Fruit fly (Drosophila melanogaster) whole organism, embryonic: ENCODE measurements around the gene CG33514.

Experiments used
- Abd-B ChIP-seq: fragments of 200-800 bp; sonication (Bioruptor generic); optimal IDR thresholded peaks from 2 replicates; lab custom pipeline; 2018; ENCODE audit warnings: missing biosample characterization, mild to moderate bottlenecking, missing genetic modification characterization, moderate library complexity
- BtbVII ChIP-seq: fragments of 200-800 bp; sonication (Bioruptor generic); optimal IDR thresholded peaks from 3 replicates; lab custom pipeline; 2017; ENCODE audit warnings: missing biosample characterization, mild to moderate bottlenecking, missing genetic modification characterization
- CG10209 ChIP-seq: fragments of 200-800 bp; sonication (Bioruptor generic); optimal IDR thresholded peaks from 3 replicates; lab custom pipeline; 2017; ENCODE audit warnings: missing biosample characterization, mild to moderate bottlenecking, missing genetic modification characterization, missing genetic modification reagents
- CG10543 ChIP-seq: fragments of 200-800 bp; sonication (Bioruptor generic); optimal IDR thresholded peaks from 3 replicates; lab custom pipeline; 2017; ENCODE audit warnings: missing biosample characterization, mild to moderate bottlenecking, missing genetic modification characterization, moderate library complexity
- CG11085 ChIP-seq: fragments of 200-800 bp; sonication (Bioruptor generic); IDR thresholded peaks from 2 replicates; pipeline ENCODE4 v1.3.6; 2022; ENCODE audit warnings: missing biosample characterization, missing genetic modification characterization
- CG11723 ChIP-seq: fragments of 200-800 bp; sonication (Bioruptor generic); optimal IDR thresholded peaks from 2 replicates; lab custom pipeline; 2017; ENCODE audit warnings: missing biosample characterization, mild to moderate bottlenecking, missing genetic modification characterization
- CG12071 ChIP-seq: fragments of 200-800 bp; sonication (Bioruptor generic); optimal IDR thresholded peaks from 3 replicates; lab custom pipeline; 2018; ENCODE audit warnings: missing biosample characterization, mild to moderate bottlenecking, missing genetic modification characterization
- CG15011 ChIP-seq: fragments of 200-800 bp; sonication (Bioruptor generic); optimal IDR thresholded peaks from 3 replicates; lab custom pipeline; 2018; ENCODE audit warnings: missing biosample characterization, mild to moderate bottlenecking, missing genetic modification characterization
- CG17359 ChIP-seq: fragments of 200-800 bp; sonication (Bioruptor generic); optimal IDR thresholded peaks from 3 replicates; lab custom pipeline; 2018; ENCODE audit warnings: missing biosample characterization, mild to moderate bottlenecking, missing genetic modification characterization, moderate library complexity
- CG17829 ChIP-seq: fragments of 200-800 bp; optimal IDR thresholded peaks from 2 replicates; lab custom pipeline; 2019; ENCODE audit warnings: missing biosample characterization, mild to moderate bottlenecking, missing genetic modification characterization, moderate library complexity
- CG18262 ChIP-seq: fragments of 200-800 bp; optimal IDR thresholded peaks from 3 replicates; lab custom pipeline; 2019; ENCODE audit warnings: missing biosample characterization, mild to moderate bottlenecking, missing genetic modification characterization, moderate library complexity
- CG18476 ChIP-seq: fragments of 200-800 bp; sonication (Bioruptor generic); optimal IDR thresholded peaks from 2 replicates; lab custom pipeline; 2016; ENCODE audit warnings: missing biosample characterization, mild to moderate bottlenecking, missing genetic modification characterization
- CG3065 ChIP-seq: fragments of 200-800 bp; sonication (Bioruptor generic); optimal IDR thresholded peaks from 2 replicates; lab custom pipeline; 2016; ENCODE audit warnings: missing biosample characterization, missing genetic modification characterization
- CG31224 ChIP-seq: fragments of 200-800 bp; sonication (Bioruptor generic); IDR thresholded peaks from 2 replicates; pipeline ENCODE4 v1.3.6; 2022; ENCODE audit warnings: missing biosample characterization, missing genetic modification characterization
- CG31365 ChIP-seq: fragments of 200-800 bp; sonication (Bioruptor generic); optimal IDR thresholded peaks from 2 replicates; lab custom pipeline; 2018; ENCODE audit warnings: missing biosample characterization, mild to moderate bottlenecking, missing genetic modification characterization
- CG32532 ChIP-seq: fragments of 200-800 bp; sonication (Bioruptor generic); IDR thresholded peaks from 2 replicates; pipeline ENCODE4 v1.3.6; 2022; ENCODE audit warnings: missing biosample characterization, missing genetic modification characterization
- CG33557 ChIP-seq: fragments of 200-800 bp; sonication (Bioruptor generic); optimal IDR thresholded peaks from 2 replicates; lab custom pipeline; 2019; ENCODE audit warnings: missing biosample characterization, mild to moderate bottlenecking, missing genetic modification characterization, moderate library complexity
- CG7786 ChIP-seq: fragments of 200-800 bp; sonication (Bioruptor generic); optimal IDR thresholded peaks from 2 replicates; lab custom pipeline; 2016; ENCODE audit warnings: missing biosample characterization, missing genetic modification characterization
- CG8281 ChIP-seq: fragments of 200-800 bp; sonication (Bioruptor generic); optimal IDR thresholded peaks from 2 replicates; lab custom pipeline; 2018; ENCODE audit warnings: missing biosample characterization, mild to moderate bottlenecking, missing genetic modification characterization, moderate library complexity
- CG8290 ChIP-seq, 3 experiments: fragments of 200-800 bp; sonication (Bioruptor generic); optimal IDR thresholded peaks; 2 replicates each; lab custom pipeline; 2016 to 2019; ENCODE audit warnings: missing biosample characterization in 3 of 3, missing genetic modification characterization in 3 of 3, mild to moderate bottlenecking in 2 of 3, moderate library complexity in 1 of 3
- CG8388 ChIP-seq: fragments of 200-800 bp; sonication (Bioruptor generic); optimal IDR thresholded peaks from 2 replicates; lab custom pipeline; 2019; ENCODE audit warnings: missing biosample characterization, mild to moderate bottlenecking, missing genetic modification characterization, moderate library complexity
- CG9797 ChIP-seq: fragments of 200-800 bp; sonication (Bioruptor generic); optimal IDR thresholded peaks from 3 replicates; lab custom pipeline; 2018; ENCODE audit warnings: missing biosample characterization, mild to moderate bottlenecking, missing genetic modification characterization
- CG9932 ChIP-seq: fragments of 200-800 bp; sonication (Bioruptor generic); IDR thresholded peaks from 2 replicates; pipeline ENCODE4 v1.3.6; 2022; ENCODE audit warnings: missing biosample characterization, missing genetic modification characterization
- Ets97D ChIP-seq: fragments of 200-800 bp; sonication (Bioruptor generic); optimal IDR thresholded peaks from 3 replicates; lab custom pipeline; 2016; ENCODE audit warnings: missing biosample characterization, missing genetic modification characterization
- Fer1 ChIP-seq: fragments of 200-800 bp; sonication (Bioruptor generic); optimal IDR thresholded peaks from 2 replicates; lab custom pipeline; 2017; ENCODE audit warnings: missing biosample characterization, mild to moderate bottlenecking, missing genetic modification characterization
- Hand ChIP-seq: fragments of 200-800 bp; sonication (Bioruptor generic); optimal IDR thresholded peaks from 2 replicates; lab custom pipeline; 2017; ENCODE audit warnings: mild to moderate bottlenecking, missing biosample characterization, missing genetic modification reagents, missing genetic modification characterization
- MBD-R2 ChIP-seq: fragments of 200-800 bp; sonication (Bioruptor generic); IDR thresholded peaks from 2 replicates; pipeline ENCODE4 v1.3.6; 2022; ENCODE audit warnings: missing biosample characterization, missing genetic modification characterization
- NfI ChIP-seq: fragments of 200-800 bp; sonication (Bioruptor generic); optimal IDR thresholded peaks from 3 replicates; lab custom pipeline; 2018; ENCODE audit warnings: missing biosample characterization, mild to moderate bottlenecking, missing genetic modification characterization, moderate library complexity
- PHDP ChIP-seq: fragments of 200-800 bp; sonication (Bioruptor generic); optimal IDR thresholded peaks from 3 replicates; lab custom pipeline; 2018; ENCODE audit warnings: missing biosample characterization, mild to moderate bottlenecking, missing genetic modification characterization, moderate library complexity
- Sox102F ChIP-seq: fragments of 200-800 bp; sonication (Bioruptor generic); optimal IDR thresholded peaks from 2 replicates; lab custom pipeline; 2018; ENCODE audit warnings: missing biosample characterization, mild to moderate bottlenecking, missing genetic modification characterization, moderate library complexity
- ab ChIP-seq: fragments of 200-800 bp; sonication (Bioruptor generic); optimal IDR thresholded peaks from 2 replicates; lab custom pipeline; 2016; ENCODE audit warnings: missing biosample characterization, missing genetic modification characterization
- cas ChIP-seq: fragments of 200-800 bp; sonication (Bioruptor generic); IDR thresholded peaks from 2 replicates; pipeline ENCODE4 v1.3.6; 2022; ENCODE audit warnings: missing biosample characterization, missing genetic modification characterization
- chinmo ChIP-seq: fragments of 200-800 bp; sonication (Bioruptor generic); IDR thresholded peaks from 4 replicates; pipeline ENCODE4 v1.3.6; 2022; ENCODE audit warnings: missing biosample characterization, missing genetic modification characterization; ENCODE audit not compliant: partially characterized antibody
- dm ChIP-seq: fragments of 200-800 bp; sonication (Bioruptor generic); optimal IDR thresholded peaks from 3 replicates; lab custom pipeline; 2016; ENCODE audit warnings: missing biosample characterization, missing genetic modification characterization
- ems ChIP-seq: fragments of 200-800 bp; sonication (Bioruptor generic); optimal IDR thresholded peaks from 3 replicates; lab custom pipeline; 2016; ENCODE audit warnings: missing biosample characterization, missing genetic modification characterization
- esg ChIP-seq: fragments of 200-800 bp; sonication (Bioruptor generic); conservative IDR thresholded peaks from 2 replicates; pipeline ENCODE4 v1.3.6; 2022; ENCODE audit warnings: missing biosample characterization, missing genetic modification characterization
- ind ChIP-seq: fragments of 200-800 bp; sonication (Bioruptor generic); optimal IDR thresholded peaks from 3 replicates; lab custom pipeline; 2016; ENCODE audit warnings: missing biosample characterization, missing genetic modification characterization
- insv ChIP-seq, 2 experiments: fragments of 200-800 bp; sonication (Bioruptor generic); optimal IDR thresholded peaks; 3 replicates each; lab custom pipeline; 2016 to 2018; ENCODE audit warnings: missing biosample characterization in 2 of 2, missing genetic modification characterization in 2 of 2
- kni ChIP-seq: fragments of 200-800 bp; sonication (Bioruptor generic); optimal IDR thresholded peaks from 3 replicates; lab custom pipeline; 2017; ENCODE audit warnings: mild to moderate bottlenecking, missing biosample characterization, missing genetic modification reagents, missing genetic modification characterization
- nau ChIP-seq: fragments of 200-800 bp; sonication (Bioruptor generic); optimal IDR thresholded peaks from 3 replicates; lab custom pipeline; 2017; ENCODE audit warnings: missing biosample characterization, mild to moderate bottlenecking, missing genetic modification characterization, missing genetic modification reagents
- pum ChIP-seq: fragments of 200-800 bp; sonication (Bioruptor generic); optimal IDR thresholded peaks from 2 replicates; lab custom pipeline; 2016; ENCODE audit warnings: missing biosample characterization, missing genetic modification characterization
- pzg ChIP-seq: fragments of 200-800 bp; sonication (Bioruptor generic); optimal IDR thresholded peaks from 3 replicates; lab custom pipeline; 2018; ENCODE audit warnings: missing biosample characterization, mild to moderate bottlenecking, missing genetic modification characterization, moderate library complexity
- rib ChIP-seq: fragments of 200-800 bp; sonication (Bioruptor generic); IDR thresholded peaks from 2 replicates; pipeline ENCODE4 v1.3.6; 2022; ENCODE audit warnings: missing biosample characterization, missing genetic modification characterization
- schlank ChIP-seq: fragments of 200-800 bp; sonication (Bioruptor generic); optimal IDR thresholded peaks from 2 replicates; lab custom pipeline; 2018; ENCODE audit warnings: missing biosample characterization, mild to moderate bottlenecking, missing genetic modification characterization
- sna ChIP-seq: fragments of 200-800 bp; sonication (Bioruptor generic); IDR thresholded peaks from 2 replicates; pipeline ENCODE4 v1.3.6; 2022; ENCODE audit warnings: missing biosample characterization, missing genetic modification characterization; ENCODE audit not compliant: partially characterized antibody
- ssp ChIP-seq: fragments of 200-800 bp; sonication (Bioruptor generic); IDR thresholded peaks from 2 replicates; pipeline ENCODE4 v1.3.6; 2022; ENCODE audit warnings: missing biosample characterization, missing genetic modification characterization
- tgo ChIP-seq: fragments of 200-800 bp; sonication (Bioruptor generic); IDR thresholded peaks from 3 replicates; pipeline ENCODE4 v1.3.6; 2022; ENCODE audit warnings: missing biosample characterization, missing genetic modification characterization
- twi ChIP-seq: fragments of 200-800 bp; optimal IDR thresholded peaks from 2 replicates; lab custom pipeline; 2019; ENCODE audit warnings: missing biosample characterization, mild to moderate bottlenecking, missing genetic modification characterization, moderate library complexity

Gene CG33514

DNA sequence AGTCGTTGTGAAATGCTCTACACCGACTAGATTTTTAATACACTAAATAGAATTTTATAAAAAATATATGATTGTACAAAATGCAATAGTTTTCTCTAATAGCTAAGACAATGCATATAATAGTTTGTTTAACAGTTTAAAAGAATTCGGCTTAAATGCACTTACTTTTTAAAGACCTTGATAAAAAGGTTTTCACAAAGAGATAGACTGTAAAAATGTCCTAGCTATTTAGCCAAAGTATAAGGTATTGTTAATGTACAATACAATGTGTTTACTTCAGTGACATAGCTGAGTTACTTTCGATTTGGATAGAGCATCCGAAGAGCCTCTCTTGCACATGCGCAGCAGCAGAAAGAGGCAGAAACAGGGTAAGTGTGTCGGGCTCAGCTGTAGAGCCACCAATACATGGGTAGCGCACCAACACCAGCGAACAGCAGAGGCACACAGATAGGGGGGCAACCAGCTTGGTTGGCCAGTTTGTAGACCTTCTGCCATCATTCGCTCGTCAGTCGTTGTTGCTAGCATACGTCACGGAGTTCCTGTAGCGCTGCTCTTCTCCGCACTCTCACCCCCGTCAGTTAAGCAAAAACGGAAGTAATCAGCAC lies 41.5 kb downstream of the CG33514 start, which contains the start of gene TP53INP (continued):
- TF ChIP-seq CG9932 (peak; percentile 68; the same call in 1 of the 2 replicates), CG15011 (GFP tag; lab: Kevin White, UChicago) (peak; percentile 80), CG10209 (peak; percentile 92), CG33557 (peak; percentile 85), chinmo (GFP tag; lab: Robert Waterston, UW) (peak; percentile 96), Abd-B (peak; percentile 88), CG18262 (peak; percentile 96), tgo (peak; percentile 74), Ets97D (GFP tag; lab: Kevin White, UChicago) (peak; percentile 3), CG17359 (tag; lab: Kevin White, UChicago) (peak; percentile 76), Fer1 (peak; percentile 93), CG8388 (peak; percentile 89), ind (GFP tag; lab: Kevin White, UChicago) (peak; percentile 75), Sox102F (peak; percentile 92), esg (peak; percentile 83), MBD-R2 (GFP tag; lab: Robert Waterston, UW) (peak; percentile 18; the same call in 1 of the 2 replicates), CG8290 (GFP tag; optimal IDR thresholded peaks at IDR 0.05; lab: Kevin White, UChicago) (peak; percentile 65), CG8290 (tag; optimal IDR thresholded peaks at IDR 0.05; lab: Kevin White, UChicago) (peak; percentile 24 to 64), dm (GFP tag; lab: Kevin White, UChicago) (peak; percentile 63), CG7786 (GFP tag; lab: Kevin White, UChicago) (peak; percentile 73), CG31224 (peak; percentile 58; the same call in 1 of the 2 replicates), ems (GFP tag; lab: Kevin White, UChicago) (peak; percentile 77), rib (peak; percentile 37; the same call in 1 of the 2 replicates), sna (GFP tag; lab: Robert Waterston, UW) (no peak), PHDP (peak; percentile 88), CG11723 (GFP tag; lab: Kevin White, UChicago) (peak; percentile 80), nau (GFP tag; lab: Kevin White, UChicago) (peak; percentile 90), kni (GFP tag; lab: Kevin White, UChicago) (peak; percentile 67), BtbVII (GFP tag; lab: Kevin White, UChicago) (peak; percentile 87), CG8281 (peak; percentile 58), ssp (GFP tag; lab: Robert Waterston, UW) (peak; percentile 49; the same call in 1 of the 2 replicates), NfI (peak; percentile 88), cas (no peak), CG9797 (no peak), CG17829 (tag; lab: Kevin White, UChicago) (peak; percentile 89), insv (GFP tag; optimal IDR thresholded peaks at IDR 0.05; lab: Kevin White, UChicago) (peak in 1 of 2 experiments; percentile 66), CG3065 (peak; percentile 51), CG12071 (GFP tag; lab: Kevin White, UChicago) (peak; percentile 57), CG18476 (GFP tag; lab: Kevin White, UChicago) (peak; percentile 92), pzg (GFP tag; lab: Kevin White, UChicago) (no peak), CG32532 (GFP tag; lab: Robert Waterston, UW) (peak; percentile 74), schlank (tag; lab: Kevin White, UChicago) (peak; percentile 69), pum (GFP tag; lab: Kevin White, UChicago) (peak; percentile 75), CG10543 (GFP tag; lab: Kevin White, UChicago) (peak; percentile 89), Hand (GFP tag; lab: Kevin White, UChicago) (peak; percentile 87), ab (no peak), CG31365 (tag; lab: Kevin White, UChicago) (peak; percentile 33), CG11085 (GFP tag; lab: Robert Waterston, UW) (no peak), twi (tag; lab: Kevin White, UChicago) (peak; percentile 76)
